Worm (Caenorhabditis elegans): ENCODE results near the gene gasr-8.

gasr-8 gene

ce11 chrV:14659595-14659994 is 29.3 kb upstream of the gasr-8 start:
- TF ChIP-seq efl-1 (optimal IDR thresholded peaks at IDR 0.05) (no peak), efl-1 (GFP tag; optimal IDR thresholded peaks at IDR 0.05 in 1 of 2) (peak in 1 of 2 experiments; percentile 17), zag-1 (tag; optimal IDR thresholded peaks at IDR 0.05) (no peak)

- TF ChIP-seq dsc-1 (tag; optimal IDR thresholded peaks at IDR 0.05) (no peak), nhr-90 (tag; optimal IDR thresholded peaks at IDR 0.05; ENCODE audit: poor library complexity) (peak; percentile 73), ceh-88 (GFP tag; IDR thresholded peaks at IDR 0.05) (no peak), nhr-20 (tag; optimal IDR thresholded peaks at IDR 0.05) (peak; percentile 78), mef-2 (tag; optimal IDR thresholded peaks at IDR 0.05) (no peak), nhr-85 (tag) (peak; percentile 95), nhr-47 (tag; optimal IDR thresholded peaks at IDR 0.05) (peak; percentile 49), lin-35 (GFP tag; optimal IDR thresholded peaks at IDR 0.05) (peak in 1 of 2 experiments; percentile 74), tbx-2 (tag; optimal IDR thresholded peaks at IDR 0.05) (peak; percentile 59), nhr-19 (GFP tag; conservative IDR thresholded peaks at IDR 0.05) (peak; percentile 43), pax-3 (tag; optimal IDR thresholded peaks at IDR 0.05) (no peak), mdl-1 (tag; optimal IDR thresholded peaks at IDR 0.05) (peak in 1 of 2 experiments; percentile 87), blmp-1 (tag; optimal IDR thresholded peaks at IDR 0.05) (peak; percentile 91), mep-1 (tag; optimal IDR thresholded peaks at IDR 0.05) (no peak), elt-3 (tag; optimal IDR thresholded peaks at IDR 0.05) (peak in 5 of 6 experiments; percentile 21 to 95 (median 72)), snu-23 (GFP tag; optimal IDR thresholded peaks at IDR 0.05) (peak; percentile 64), skn-1 (tag; optimal IDR thresholded peaks at IDR 0.05) (peak; percentile 1), fkh-10 (GFP tag; optimal IDR thresholded peaks at IDR 0.05) (no peak), grh-1 (GFP tag; IDR thresholded peaks at IDR 0.05) (peak; percentile 50; the same call in 1 of the 2 replicates), nhr-71 (tag; optimal IDR thresholded peaks at IDR 0.05) (peak; percentile 77), lin-14 (GFP tag; optimal IDR thresholded peaks at IDR 0.05) (peak; percentile 75), lsy-2 (tag; optimal IDR thresholded peaks at IDR 0.05) (peak in 1 of 2 experiments; percentile 37), pag-3 (tag; optimal IDR thresholded peaks at IDR 0.05; ENCODE audit: borderline replicate concordance, insufficient read depth) (no peak)
These were observed 28.1 kb upstream of the gasr-8 start, which contains the start of gene srh-17 for ce11 chrV:14660608-14661355. srh-17 (plus strand) TSS chrV:14661305.

- TF ChIP-seq C16A3.4 (tag; optimal IDR thresholded peaks at IDR 0.05) (no peak), F16B12.6 (tag; optimal IDR thresholded peaks at IDR 0.05) (no peak), nhr-84 (tag; optimal IDR thresholded peaks at IDR 0.05) (no peak), ama-1 (optimal IDR thresholded peaks at IDR 0.05) (no peak), unc-62 (GFP tag; optimal IDR thresholded peaks at IDR 0.05) (no peak), egl-27 (tag; optimal IDR thresholded peaks at IDR 0.05) (no peak), nhr-237 (tag; optimal IDR thresholded peaks at IDR 0.05) (no peak), jun-1 (tag; optimal IDR thresholded peaks at IDR 0.05) (no peak), fkh-10 (GFP tag; optimal IDR thresholded peaks at IDR 0.05) (no peak), ceh-82 (tag; optimal IDR thresholded peaks at IDR 0.05) (no peak), pqm-1 (tag; optimal IDR thresholded peaks at IDR 0.05) (no peak), fkh-8 (tag; optimal IDR thresholded peaks at IDR 0.05) (no peak), nhr-47 (tag; optimal IDR thresholded peaks at IDR 0.05) (no peak), lin-14 (GFP tag; optimal IDR thresholded peaks at IDR 0.05) (no peak), xbp-1 (tag; optimal IDR thresholded peaks at IDR 0.05) (no peak), nhr-20 (tag; optimal IDR thresholded peaks at IDR 0.05) (no peak), tbx-2 (tag; optimal IDR thresholded peaks at IDR 0.05) (no peak), blmp-1 (tag; optimal IDR thresholded peaks at IDR 0.05) (no peak), mdl-1 (tag; optimal IDR thresholded peaks at IDR 0.05) (no peak), nhr-71 (tag; optimal IDR thresholded peaks at IDR 0.05) (no peak)
These were observed 25.9 kb upstream of the gasr-8 start, which contains the start of gene C47E8.9 for ce11 chrV:14663006-14663405. C47E8.9 (plus strand) TSS chrV:14663306.
